Worm (Caenorhabditis elegans) whole organism, L1 larva: ENCODE measurements around the gene T21C9.9.
A peak's percentile ranks its signal among the peaks of the same experiment; 100 is the strongest.

Experiments
- C04F5.9 ChIP-seq: sonication (generic microtip); optimal IDR thresholded peaks from 2 replicates; lab custom pipeline; 2016; ENCODE audit warnings: missing genetic modification characterization, missing compliant biosample characterization
- C16A3.4 ChIP-seq: fragments of 150-350 bp; optimal IDR thresholded peaks from 2 replicates; lab custom pipeline; 2014; ENCODE audit warnings: missing biosample characterization, missing genetic modification characterization
- F16B12.6 ChIP-seq: fragments of 150-350 bp; optimal IDR thresholded peaks from 2 replicates; lab custom pipeline; 2014; ENCODE audit warnings: missing biosample characterization, missing genetic modification characterization
- Y116A8C.19 ChIP-seq: sonication (generic microtip); optimal IDR thresholded peaks from 2 replicates; lab custom pipeline; 2016; ENCODE audit warnings: missing compliant biosample characterization, missing genetic modification characterization, borderline replicate concordance
- aha-1 ChIP-seq: fragments of 150-350 bp; optimal IDR thresholded peaks from 2 replicates; lab custom pipeline; 2014; ENCODE audit warnings: missing biosample characterization, missing genetic modification characterization
- ama-1 ChIP-seq: fragments of 150-350 bp; optimal IDR thresholded peaks from 2 replicates; lab custom pipeline; 2014
- blmp-1 ChIP-seq: fragments of 150-350 bp; optimal IDR thresholded peaks from 2 replicates; lab custom pipeline; 2014; ENCODE audit warnings: missing biosample characterization, missing genetic modification characterization
- ceh-90 ChIP-seq: sonication (generic microtip); optimal IDR thresholded peaks from 2 replicates; lab custom pipeline; 2016; ENCODE audit warnings: missing genetic modification characterization, missing compliant biosample characterization
- dpl-1 ChIP-seq, 3 experiments: fragments of 150-350 bp in 2 of 3; sonication (generic microtip) in 1 of 3; optimal IDR thresholded peaks; 2 replicates each; lab custom pipeline; 2014 to 2017; ENCODE audit warnings: missing biosample characterization in 3 of 3, missing genetic modification characterization in 3 of 3, missing genetic modification reagents in 3 of 3
- efl-1 ChIP-seq, 4 experiments: fragments of 150-350 bp; optimal IDR thresholded peaks in 3 of 4; peaks in 1 of 4; 1 replicate in 1 of 4; 2 replicates in 3 of 4; lab custom pipeline; 2014; ENCODE audit warnings: missing biosample characterization in 2 of 4, missing genetic modification characterization in 2 of 4, missing genetic modification reagents in 2 of 4
- efl-3 ChIP-seq: fragments of 200-800 bp; sonication (Bioruptor generic); optimal IDR thresholded peaks from 2 replicates; lab custom pipeline; 2018; ENCODE audit warnings: mild to moderate bottlenecking, missing genetic modification characterization, missing compliant biosample characterization
- elt-2 ChIP-seq: sonication (generic microtip); optimal IDR thresholded peaks from 2 replicates; lab custom pipeline; 2016; ENCODE audit warnings: missing genetic modification characterization, mild to moderate bottlenecking, inconsistent platforms, missing compliant biosample characterization, missing genetic modification reagents
- ets-5 ChIP-seq: fragments of 200-800 bp; sonication (Bioruptor generic); IDR thresholded peaks from 2 replicates; pipeline ENCODE4 v1.3.6; 2022; ENCODE audit warnings: missing genetic modification characterization, missing compliant biosample characterization
- fkh-10 ChIP-seq: sonication (generic microtip); optimal IDR thresholded peaks from 2 replicates; lab custom pipeline; 2017; ENCODE audit warnings: missing biosample characterization, missing genetic modification reagents, missing genetic modification characterization
- fkh-8 ChIP-seq: sonication (generic microtip); optimal IDR thresholded peaks from 2 replicates; lab custom pipeline; 2016; ENCODE audit warnings: mild to moderate bottlenecking, missing genetic modification characterization, missing compliant biosample characterization
- fos-1 ChIP-seq: fragments of 150-350 bp; optimal IDR thresholded peaks from 2 replicates; lab custom pipeline; 2014; ENCODE audit warnings: missing biosample characterization, missing genetic modification characterization
- grh-1 ChIP-seq: fragments of 200-800 bp; sonication (Bioruptor generic); IDR thresholded peaks from 2 replicates; pipeline ENCODE4 v1.3.6; 2022; ENCODE audit warnings: missing genetic modification reagents, missing genetic modification characterization, missing compliant biosample characterization
- hpl-2 ChIP-seq: fragments of 150-350 bp; optimal IDR thresholded peaks from 2 replicates; lab custom pipeline; 2014; ENCODE audit warnings: missing biosample characterization, missing genetic modification reagents, missing genetic modification characterization
- irx-1 ChIP-seq: sonication (generic microtip); optimal IDR thresholded peaks from 2 replicates; lab custom pipeline; 2016; ENCODE audit warnings: missing genetic modification characterization, missing compliant biosample characterization
- isw-1 ChIP-seq: fragments of 200-800 bp; sonication (Bioruptor generic); IDR thresholded peaks from 2 replicates; pipeline ENCODE4 v1.3.6; 2022; ENCODE audit warnings: missing genetic modification characterization, missing compliant biosample characterization
- jun-1 ChIP-seq: fragments of 150-350 bp; optimal IDR thresholded peaks from 2 replicates; lab custom pipeline; 2014; ENCODE audit warnings: missing biosample characterization, missing genetic modification reagents, missing genetic modification characterization
- lin-14 ChIP-seq: fragments of 200-800 bp; sonication (Bioruptor generic); optimal IDR thresholded peaks from 2 replicates; lab custom pipeline; 2018; ENCODE audit warnings: mild to moderate bottlenecking, missing genetic modification characterization, moderate library complexity, missing compliant biosample characterization
- lin-35 ChIP-seq, 2 experiments: fragments of 150-350 bp; optimal IDR thresholded peaks; 2 replicates each; lab custom pipeline; 2014; ENCODE audit warnings: missing biosample characterization in 2 of 2, missing genetic modification characterization in 2 of 2, missing genetic modification reagents in 2 of 2
- lir-3 ChIP-seq: sonication (generic microtip); optimal IDR thresholded peaks from 2 replicates; lab custom pipeline; 2016; ENCODE audit warnings: mild to moderate bottlenecking, missing genetic modification characterization, moderate library complexity, missing compliant biosample characterization; ENCODE audit not compliant: poor library complexity
- lsy-2 ChIP-seq, 2 experiments: fragments of 150-350 bp; optimal IDR thresholded peaks; 2 replicates each; lab custom pipeline; 2014; ENCODE audit warnings: missing biosample characterization in 2 of 2, missing genetic modification characterization in 2 of 2
- mab-9 ChIP-seq: fragments of 200-800 bp; sonication (Bioruptor generic); IDR thresholded peaks from 2 replicates; pipeline ENCODE4 v1.3.6; 2022; ENCODE audit warnings: missing genetic modification reagents, missing genetic modification characterization, missing compliant biosample characterization
- mdl-1 ChIP-seq, 2 experiments: fragments of 150-350 bp; optimal IDR thresholded peaks; 2 replicates each; lab custom pipeline; 2014 to 2017; ENCODE audit warnings: missing biosample characterization in 2 of 2, missing genetic modification characterization in 2 of 2, inconsistent platforms in 1 of 2
- mef-2 ChIP-seq: fragments of 150-350 bp; optimal IDR thresholded peaks from 2 replicates; lab custom pipeline; 2014; ENCODE audit warnings: missing biosample characterization, missing genetic modification characterization
- nhr-11 ChIP-seq: fragments of 150-350 bp; optimal IDR thresholded peaks from 2 replicates; lab custom pipeline; 2014; ENCODE audit warnings: missing biosample characterization, missing genetic modification characterization
- nhr-20 ChIP-seq: sonication (generic microtip); optimal IDR thresholded peaks from 2 replicates; lab custom pipeline; 2016; ENCODE audit warnings: mild to moderate bottlenecking, missing genetic modification characterization, missing compliant biosample characterization
- nhr-237 ChIP-seq: fragments of 150-350 bp; optimal IDR thresholded peaks from 2 replicates; lab custom pipeline; 2014; ENCODE audit warnings: missing biosample characterization, missing genetic modification characterization
- nhr-28 ChIP-seq: fragments of 150-350 bp; optimal IDR thresholded peaks from 2 replicates; lab custom pipeline; 2014; ENCODE audit warnings: missing biosample characterization, missing genetic modification characterization
- nhr-71 ChIP-seq: sonication (generic microtip); optimal IDR thresholded peaks from 2 replicates; lab custom pipeline; 2016; ENCODE audit warnings: mild to moderate bottlenecking, missing genetic modification characterization, moderate library complexity, missing compliant biosample characterization
- nhr-76 ChIP-seq: sonication (generic microtip); optimal IDR thresholded peaks from 2 replicates; lab custom pipeline; 2017; ENCODE audit warnings: missing biosample characterization, missing genetic modification characterization
- nhr-84 ChIP-seq: sonication (generic microtip); optimal IDR thresholded peaks from 2 replicates; lab custom pipeline; 2017; ENCODE audit warnings: missing biosample characterization, missing genetic modification characterization
- nhr-85 ChIP-seq: sonication (generic microtip); peaks from one replicate; lab custom pipeline; 2016; ENCODE audit warnings: missing genetic modification characterization, inconsistent platforms, missing compliant biosample characterization
- pax-3 ChIP-seq: fragments of 200-800 bp; sonication (Bioruptor generic); optimal IDR thresholded peaks from 2 replicates; lab custom pipeline; 2018; ENCODE audit warnings: mild to moderate bottlenecking, missing genetic modification characterization, moderate library complexity, missing compliant biosample characterization
- rnt-1 ChIP-seq: sonication (generic microtip); optimal IDR thresholded peaks from 2 replicates; lab custom pipeline; 2016; ENCODE audit warnings: mild to moderate bottlenecking, missing genetic modification characterization, moderate library complexity, missing compliant biosample characterization
- skn-1 ChIP-seq: fragments of 150-350 bp; optimal IDR thresholded peaks from 2 replicates; lab custom pipeline; 2014; ENCODE audit warnings: missing biosample characterization, missing genetic modification characterization
- snu-23 ChIP-seq: sonication (generic microtip); optimal IDR thresholded peaks from 2 replicates; lab custom pipeline; 2016; ENCODE audit warnings: missing genetic modification characterization, missing compliant biosample characterization
- sox-4 ChIP-seq: sonication (generic microtip); optimal IDR thresholded peaks from 2 replicates; lab custom pipeline; 2016; ENCODE audit warnings: missing genetic modification characterization, missing compliant biosample characterization
- sptf-1 ChIP-seq: fragments of 150-350 bp; optimal IDR thresholded peaks from 2 replicates; lab custom pipeline; 2014; ENCODE audit warnings: missing biosample characterization, missing genetic modification characterization
- swsn-7 ChIP-seq: sonication (generic microtip); optimal IDR thresholded peaks from 2 replicates; lab custom pipeline; 2016; ENCODE audit warnings: missing genetic modification characterization, missing compliant biosample characterization
- tbx-2 ChIP-seq: sonication (generic microtip); optimal IDR thresholded peaks from 2 replicates; lab custom pipeline; 2016; ENCODE audit warnings: missing genetic modification characterization, missing compliant biosample characterization
- tlp-1 ChIP-seq: fragments of 150-350 bp; optimal IDR thresholded peaks from 2 replicates; lab custom pipeline; 2014; ENCODE audit warnings: missing biosample characterization, missing genetic modification characterization
- unc-30 ChIP-seq: sonication (generic microtip); optimal IDR thresholded peaks from 2 replicates; lab custom pipeline; 2017; ENCODE audit warnings: missing biosample characterization, missing genetic modification characterization
- unc-62 ChIP-seq: fragments of 150-350 bp; optimal IDR thresholded peaks from 2 replicates; lab custom pipeline; 2014; ENCODE audit warnings: missing biosample characterization, missing genetic modification reagents, missing genetic modification characterization
- unc-86 ChIP-seq: sonication (generic microtip); optimal IDR thresholded peaks from 2 replicates; lab custom pipeline; 2016; ENCODE audit warnings: missing genetic modification characterization, missing compliant biosample characterization
- unc-98 ChIP-seq: fragments of 200-800 bp; sonication (Bioruptor generic); IDR thresholded peaks from 2 replicates; pipeline ENCODE4 v1.3.6; 2022; ENCODE audit warnings: missing genetic modification characterization, missing compliant biosample characterization
- vab-15 ChIP-seq: sonication (generic microtip); optimal IDR thresholded peaks from 2 replicates; lab custom pipeline; 2017; ENCODE audit warnings: missing genotype, mild to moderate bottlenecking, missing genetic modification characterization, missing compliant biosample characterization
- zip-4 ChIP-seq: fragments of 200-800 bp; sonication (Bioruptor generic); optimal IDR thresholded peaks from 2 replicates; lab custom pipeline; 2018; ENCODE audit warnings: mild to moderate bottlenecking, missing genetic modification characterization, moderate library complexity, missing compliant biosample characterization
- ztf-11 ChIP-seq, 2 experiments: sonication (generic microtip); optimal IDR thresholded peaks; 2 replicates each; lab custom pipeline; 2016 to 2017; ENCODE audit warnings: missing genetic modification characterization in 2 of 2, missing biosample characterization in 1 of 2, missing compliant biosample characterization in 1 of 2
- ztf-4 ChIP-seq: fragments of 150-350 bp; optimal IDR thresholded peaks from 2 replicates; lab custom pipeline; 2014; ENCODE audit warnings: missing biosample characterization, missing genetic modification characterization

The T21C9.9 gene

ce11 chrV:10589774-10590528 is 2.4 kb downstream of the T21C9.9 start, which contains the start of gene ttr-23:
ttr-23 (minus strand) TSS chrV:10589860.
- TF ChIP-seq grh-1 (GFP tag; lab: Robert Waterston, UW) (no peak), nhr-85 (peak; percentile 66), snu-23 (GFP tag; lab: Kevin White, UChicago) (no peak), rnt-1 (tag; lab: Kevin White, UChicago) (no peak), dpl-1 (GFP tag; optimal IDR thresholded peaks at IDR 0.05; lab: Kevin White, UChicago) (no peak), swsn-7 (tag; lab: Kevin White, UChicago) (no peak), elt-2 (tag; lab: Kevin White, UChicago) (peak; percentile 83), unc-98 (GFP tag; lab: Robert Waterston, UW) (no peak), C04F5.9 (tag; lab: Kevin White, UChicago) (no peak), sox-4 (tag; lab: Kevin White, UChicago) (no peak), skn-1 (tag; lab: Kevin White, UChicago) (no peak), tlp-1 (tag; lab: Kevin White, UChicago) (peak; percentile 24), fos-1 (no peak), unc-62 (GFP tag; lab: Kevin White, UChicago) (no peak), vab-15 (tag; lab: Kevin White, UChicago) (no peak), unc-30 (tag; lab: Kevin White, UChicago) (no peak), lin-35 (GFP tag; optimal IDR thresholded peaks at IDR 0.05; lab: Kevin White, UChicago) (peak in 1 of 2 experiments; percentile 43), mab-9 (GFP tag; lab: Robert Waterston, UW) (no peak), nhr-71 (tag; lab: Kevin White, UChicago) (peak; percentile 62), unc-86 (tag; lab: Kevin White, UChicago) (no peak), ceh-90 (tag; lab: Kevin White, UChicago) (no peak), irx-1 (no peak), ama-1 (no peak), tbx-2 (no peak), C16A3.4 (tag; lab: Kevin White, UChicago) (no peak), nhr-237 (tag; lab: Kevin White, UChicago) (no peak), mef-2 (tag; lab: Kevin White, UChicago) (no peak), ztf-11 (tag; optimal IDR thresholded peaks at IDR 0.05; lab: Kevin White, UChicago) (no peak), ets-5 (GFP tag; lab: Robert Waterston, UW) (no peak), hpl-2 (no peak), nhr-76 (no peak), pax-3 (tag; lab: Kevin White, UChicago) (no peak), nhr-20 (tag; lab: Kevin White, UChicago) (peak; percentile 32), efl-1 (optimal IDR thresholded peaks at IDR 0.05; lab: Kevin White, UChicago) (no peak), efl-1 (GFP tag; optimal IDR thresholded peaks at IDR 0.05 in 1 of 2; lab: Kevin White, UChicago) (peak in 1 of 2 experiments; percentile 36), zip-4 (GFP tag; lab: Kevin White, UChicago) (no peak), nhr-11 (tag; lab: Kevin White, UChicago) (no peak), ztf-4 (tag; lab: Kevin White, UChicago) (no peak), nhr-28 (tag; lab: Kevin White, UChicago) (no peak), blmp-1 (no peak), lir-3 (no peak), fkh-10 (no peak), mdl-1 (tag; optimal IDR thresholded peaks at IDR 0.05; lab: Kevin White, UChicago) (no peak), lin-14 (GFP tag; lab: Kevin White, UChicago) (no peak), fkh-8 (no peak), efl-3 (no peak), Y116A8C.19 (tag; lab: Kevin White, UChicago) (no peak), isw-1 (GFP tag; lab: Robert Waterston, UW) (no peak), sptf-1 (tag; lab: Kevin White, UChicago) (no peak), lsy-2 (tag; optimal IDR thresholded peaks at IDR 0.05; lab: Kevin White, UChicago) (no peak), F16B12.6 (tag; lab: Kevin White, UChicago) (no peak), jun-1 (tag; lab: Kevin White, UChicago) (no peak), aha-1 (tag; lab: Kevin White, UChicago) (no peak), nhr-84 (tag; lab: Kevin White, UChicago) (no peak)
